Fruit fly (Drosophila melanogaster) whole organism: ENCODE results near the gene CG32640.

Experiments used
- Dll ChIP-seq: fragments of >200 bp; optimal IDR thresholded peaks from 2 replicates; lab custom pipeline; 2017
- pan ChIP-seq: fragments of >200 bp; optimal IDR thresholded peaks from 2 replicates; lab custom pipeline; 2017
- psq ChIP-seq: fragments of >200 bp; optimal IDR thresholded peaks from 2 replicates; lab custom pipeline; 2017

dm6 chrX:13226478-13226877 lies 48.7 kb downstream of the CG32640 start:
- TF ChIP-seq Dll (lab: Kevin White, UChicago) (no peak), psq (no peak), pan (lab: Kevin White, UChicago) (no peak)
